Fruit fly (Drosophila melanogaster) whole organism, adult: ENCODE results near the gene sphinx2.

Experiments used
- CG12768 ChIP-seq: fragments of 200-800 bp; sonication (Bioruptor generic); optimal IDR thresholded peaks from 2 replicates; lab custom pipeline; 2017; ENCODE audit warnings: missing biosample characterization, missing genetic modification characterization, mild to moderate bottlenecking, moderate library complexity, missing genetic modification reagents
- CG33017 ChIP-seq: fragments of 200-800 bp; sonication (Bioruptor generic); optimal IDR thresholded peaks from 2 replicates; lab custom pipeline; 2018; ENCODE audit warnings: missing biosample characterization, mild to moderate bottlenecking, missing genetic modification characterization, moderate library complexity
- CG7101 ChIP-seq: fragments of 200-800 bp; sonication (Bioruptor generic); optimal IDR thresholded peaks from 2 replicates; lab custom pipeline; 2018; ENCODE audit warnings: missing biosample characterization, mild to moderate bottlenecking, missing genetic modification characterization, moderate library complexity
- Clk ChIP-seq: fragments of 200-800 bp; sonication (Bioruptor generic); optimal IDR thresholded peaks from 2 replicates; lab custom pipeline; 2017; ENCODE audit warnings: missing biosample characterization, missing genetic modification characterization
- Crg-1 ChIP-seq: fragments of 200-800 bp; sonication (Bioruptor generic); optimal IDR thresholded peaks from 2 replicates; lab custom pipeline; 2016; ENCODE audit warnings: missing biosample characterization, missing genetic modification characterization
- Mnt ChIP-seq: fragments of 200-800 bp; sonication (Bioruptor generic); optimal IDR thresholded peaks from 2 replicates; lab custom pipeline; 2016; ENCODE audit warnings: missing biosample characterization, mild to moderate bottlenecking, missing genetic modification characterization
- bab1 ChIP-seq: fragments of 200-800 bp; sonication (Bioruptor generic); optimal IDR thresholded peaks from 3 replicates; lab custom pipeline; 2019; ENCODE audit warnings: missing biosample characterization, mild to moderate bottlenecking, missing genetic modification characterization, moderate library complexity
- cnc ChIP-seq, 2 experiments: fragments of >200 bp; optimal IDR thresholded peaks; 2 replicates each; lab custom pipeline; 2017
- kay ChIP-seq: fragments of 200-800 bp; sonication (Bioruptor generic); peaks from one replicate; lab custom pipeline; 2016; ENCODE audit warnings: missing biosample characterization, missing genetic modification characterization, borderline replicate concordance
- pad ChIP-seq: fragments of 200-800 bp; sonication (Bioruptor generic); optimal IDR thresholded peaks from 3 replicates; lab custom pipeline; 2017; ENCODE audit warnings: missing biosample characterization, missing genetic modification characterization, mild to moderate bottlenecking, moderate library complexity, missing genetic modification reagents
- toe ChIP-seq: fragments of 200-800 bp; sonication (Bioruptor generic); optimal IDR thresholded peaks from 2 replicates; lab custom pipeline; 2016; ENCODE audit warnings: missing biosample characterization, missing genetic modification characterization

dm6 chr3L:7471259-7471658 is 30.7 kb upstream of the sphinx2 start, which contains the start of gene CG8541:
- TF ChIP-seq pad (GFP tag; lab: Kevin White, UChicago) (no peak), CG7101 (no peak), Clk (GFP tag; lab: Kevin White, UChicago) (no peak), cnc (optimal IDR thresholded peaks at IDR 0.05; lab: Kevin White, UChicago) (no peak), CG33017 (tag; lab: Kevin White, UChicago) (no peak), Mnt (no peak), Crg-1 (GFP tag; lab: Kevin White, UChicago) (no peak), kay (GFP tag; lab: Kevin White, UChicago) (no peak), bab1 (GFP tag; lab: Kevin White, UChicago) (no peak), toe (GFP tag; lab: Kevin White, UChicago) (no peak), CG12768 (GFP tag; lab: Kevin White, UChicago) (no peak)
